Fruit fly (Drosophila melanogaster): ENCODE data around the gene CG13678.

Gene CG13678

DNA sequence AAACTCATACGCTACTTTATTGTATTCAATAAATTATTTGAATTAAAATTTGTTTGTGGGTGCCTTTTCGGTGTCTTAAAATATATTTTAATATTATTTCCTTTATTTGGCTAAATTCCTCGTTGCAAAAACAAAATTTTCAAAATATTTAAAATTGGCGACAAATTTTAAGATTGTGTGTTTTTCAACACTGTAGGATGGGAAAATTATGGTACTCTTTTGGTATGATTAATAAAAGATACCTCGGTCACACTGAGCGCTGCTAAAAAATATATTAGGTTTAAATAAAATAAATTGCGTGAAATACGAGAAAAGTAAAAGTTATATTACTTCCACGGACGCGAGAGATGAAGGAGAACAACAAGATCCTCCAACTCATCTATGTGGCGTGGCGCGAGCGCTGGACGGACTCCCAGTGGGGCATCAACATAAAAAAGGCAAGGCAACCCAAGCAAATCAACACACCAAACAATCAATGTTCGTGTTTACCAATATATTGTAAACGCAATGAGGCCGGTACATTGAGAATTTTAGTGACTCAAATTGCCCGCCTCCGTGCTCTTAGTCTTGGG, 30.8 kb upstream of the CG13678 start, which contains the start of gene MED24 (continued):
- no peak for TF ChIP-seq CG3995 (GFP tag; optimal IDR thresholded peaks at IDR 0.05)
- TF ChIP-seq sob (GFP tag; IDR thresholded peaks at IDR 0.05) = no peak
- no peak for TF ChIP-seq CG11456 (GFP tag; IDR thresholded peaks at IDR 0.05)
- TF ChIP-seq PHDP (tag; optimal IDR thresholded peaks at IDR 0.05) = no peak
- TF ChIP-seq ken (GFP tag; IDR thresholded peaks at IDR 0.05) = no peak
- TF ChIP-seq CG14441 (GFP tag; IDR thresholded peaks at IDR 0.05) = no peak
- TF ChIP-seq NfI (GFP tag; optimal IDR thresholded peaks at IDR 0.05) = no peak
- TF ChIP-seq CG11560 (tag; IDR thresholded peaks at IDR 0.05) = no peak
- TF ChIP-seq otp (GFP tag; IDR thresholded peaks at IDR 0.05) = no peak
- no peak for TF ChIP-seq crp (GFP tag; optimal IDR thresholded peaks at IDR 0.05)
- TF ChIP-seq jigr1 (GFP tag; IDR thresholded peaks at IDR 0.05) = no peak
- TF ChIP-seq wek (GFP tag; optimal IDR thresholded peaks at IDR 0.05) = no peak
- peak; percentile 12; the same call in 1 of the 2 replicates for TF ChIP-seq Bgb (GFP tag; IDR thresholded peaks at IDR 0.05; ENCODE audit: partially characterized antibody)
- no peak for TF ChIP-seq prd (optimal IDR thresholded peaks at IDR 0.05)
- TF ChIP-seq prd (GFP tag; IDR thresholded peaks at IDR 0.05) = no peak
- TF ChIP-seq CG7357 (GFP tag; IDR thresholded peaks at IDR 0.05) = no peak
- TF ChIP-seq CG2129 (GFP tag; IDR thresholded peaks at IDR 0.05; ENCODE audit: partially characterized antibody) = no peak
- no peak for TF ChIP-seq fru (optimal IDR thresholded peaks at IDR 0.05)
- TF ChIP-seq exex (tag; optimal IDR thresholded peaks at IDR 0.05) = no peak
- TF ChIP-seq bsh (GFP tag; optimal IDR thresholded peaks at IDR 0.05) = no peak
- TF ChIP-seq CG18011 (GFP tag; optimal IDR thresholded peaks at IDR 0.05) = no peak
- TF ChIP-seq CG4617 (GFP tag; optimal IDR thresholded peaks at IDR 0.05; ENCODE audit: borderline replicate concordance) = peak; percentile 82
- peak; percentile 36 for TF ChIP-seq CG2120 (GFP tag; optimal IDR thresholded peaks at IDR 0.05)
- TF ChIP-seq CG7839 (tag; optimal IDR thresholded peaks at IDR 0.05) = no peak
- no peak for TF ChIP-seq CG9437 (GFP tag; optimal IDR thresholded peaks at IDR 0.05)
- TF ChIP-seq CG17385 (GFP tag; optimal IDR thresholded peaks at IDR 0.05) = no peak
- no peak for TF ChIP-seq vnd (GFP tag; IDR thresholded peaks at IDR 0.05; ENCODE audit: partially characterized antibody)
- no peak for TF ChIP-seq wdn (GFP tag; IDR thresholded peaks at IDR 0.05)
- no peak for TF ChIP-seq danr (GFP tag; IDR thresholded peaks at IDR 0.05)
- TF ChIP-seq CG18476 (GFP tag; optimal IDR thresholded peaks at IDR 0.05) = no peak
- TF ChIP-seq CG7745 (tag; optimal IDR thresholded peaks at IDR 0.05) = no peak
- TF ChIP-seq CG10147 (GFP tag; optimal IDR thresholded peaks at IDR 0.05) = no peak
- TF ChIP-seq Mad (GFP tag; optimal IDR thresholded peaks at IDR 0.05) = no peak
- no peak for TF ChIP-seq her (GFP tag; optimal IDR thresholded peaks at IDR 0.05)
- TF ChIP-seq E2f2 (GFP tag; IDR thresholded peaks at IDR 0.05) = peak; percentile 84
- no peak for TF ChIP-seq Lhr (GFP tag; optimal IDR thresholded peaks at IDR 0.05)
- no peak for TF ChIP-seq Opbp (GFP tag; IDR thresholded peaks at IDR 0.05; ENCODE audit: partially characterized antibody)
- no peak for TF ChIP-seq HLH4C (GFP tag; IDR thresholded peaks at IDR 0.05; ENCODE audit: partially characterized antibody)
- no peak for TF ChIP-seq H15 (GFP tag; IDR thresholded peaks at IDR 0.05)
- TF ChIP-seq peb (GFP tag; IDR thresholded peaks at IDR 0.05) = no peak
- no peak for TF ChIP-seq CG7556 (GFP tag; optimal IDR thresholded peaks at IDR 0.05)
- TF ChIP-seq fd64A (GFP tag; optimal IDR thresholded peaks at IDR 0.05) = no peak
- TF ChIP-seq ewg (GFP tag; optimal IDR thresholded peaks at IDR 0.05) = no peak
- no peak for TF ChIP-seq grn (GFP tag; optimal IDR thresholded peaks at IDR 0.05)
- TF ChIP-seq TFAM (GFP tag; optimal IDR thresholded peaks at IDR 0.05) = no peak
- no peak for TF ChIP-seq Dip3 (GFP tag; optimal IDR thresholded peaks at IDR 0.05)
- TF ChIP-seq luna (GFP tag; optimal IDR thresholded peaks at IDR 0.05) = no peak
- TF ChIP-seq chn (GFP tag; optimal IDR thresholded peaks at IDR 0.05) = no peak
- no peak for TF ChIP-seq klu (GFP tag; IDR thresholded peaks at IDR 0.05)
- TF ChIP-seq Vsx1 (GFP tag; optimal IDR thresholded peaks at IDR 0.05) = no peak
- TF ChIP-seq CTCF (GFP tag; optimal IDR thresholded peaks at IDR 0.05) = no peak
- TF ChIP-seq esg (GFP tag; conservative IDR thresholded peaks at IDR 0.05) = no peak

All from whole organism, embryonic.